Worm (Caenorhabditis elegans) whole organism, L3 larva: ENCODE data around the gene atf-4.

ENCODE experiments used
- R02D3.7 ChIP-seq: fragments of 150-350 bp; optimal IDR thresholded peaks from 2 replicates; lab custom pipeline; 2014; ENCODE audit warnings: missing biosample characterization, missing genetic modification characterization
- ZK546.5 ChIP-seq: sonication (generic microtip); optimal IDR thresholded peaks from 2 replicates; lab custom pipeline; 2017; ENCODE audit warnings: missing biosample characterization, missing genetic modification characterization
- aly-2 ChIP-seq: fragments of 150-350 bp; optimal IDR thresholded peaks from 2 replicates; lab custom pipeline; 2014; ENCODE audit warnings: missing biosample characterization, missing genetic modification characterization
- ama-1 ChIP-seq: fragments of 150-350 bp; optimal IDR thresholded peaks from 2 replicates; lab custom pipeline; 2018
- ceh-28 ChIP-seq: fragments of 150-350 bp; optimal IDR thresholded peaks from 2 replicates; lab custom pipeline; 2014; ENCODE audit warnings: missing biosample characterization, missing genetic modification reagents, missing genetic modification characterization
- ceh-82 ChIP-seq: fragments of 150-350 bp; optimal IDR thresholded peaks from 2 replicates; lab custom pipeline; 2014; ENCODE audit warnings: missing biosample characterization, missing genetic modification characterization
- daf-12 ChIP-seq: fragments of 150-350 bp; optimal IDR thresholded peaks from 2 replicates; lab custom pipeline; 2014; ENCODE audit warnings: missing biosample characterization, missing genetic modification reagents, missing genetic modification characterization
- egl-27 ChIP-seq: sonication (generic microtip); optimal IDR thresholded peaks from 4 replicates; lab custom pipeline; 2017; ENCODE audit warnings: missing biosample characterization, missing genetic modification reagents, missing genetic modification characterization
- egl-5 ChIP-seq: fragments of 150-350 bp; optimal IDR thresholded peaks from 2 replicates; lab custom pipeline; 2017; ENCODE audit warnings: missing biosample characterization, missing genetic modification reagents, missing genetic modification characterization, inconsistent platforms
- elt-1 ChIP-seq: fragments of 150-350 bp; optimal IDR thresholded peaks from 2 replicates; lab custom pipeline; 2014; ENCODE audit warnings: missing biosample characterization, missing genetic modification characterization
- elt-2 ChIP-seq: sonication (generic microtip); optimal IDR thresholded peaks from 2 replicates; lab custom pipeline; 2016; ENCODE audit warnings: missing genetic modification reagents, mild to moderate bottlenecking, missing genetic modification characterization, missing compliant biosample characterization
- elt-3 ChIP-seq, 3 experiments: fragments of 150-350 bp in 1 of 3; sonication (generic microtip) in 2 of 3; optimal IDR thresholded peaks; 2 replicates in 2 of 3; 4 replicates in 1 of 3; lab custom pipeline; 2014 to 2017; ENCODE audit warnings: missing biosample characterization in 3 of 3, missing genetic modification characterization in 3 of 3
- eor-1 ChIP-seq, 2 experiments: fragments of 150-350 bp; optimal IDR thresholded peaks; 2 replicates each; lab custom pipeline; 2014 to 2018; ENCODE audit warnings: missing biosample characterization in 2 of 2, missing genetic modification characterization in 2 of 2
- fkh-2 ChIP-seq: fragments of 150-350 bp; optimal IDR thresholded peaks from 2 replicates; lab custom pipeline; 2014; ENCODE audit warnings: missing biosample characterization, missing genetic modification reagents, missing genetic modification characterization
- hmg-11 ChIP-seq: sonication (generic microtip); optimal IDR thresholded peaks from 2 replicates; lab custom pipeline; 2016; ENCODE audit warnings: missing genetic modification characterization, missing compliant biosample characterization
- jun-1 ChIP-seq: fragments of 150-350 bp; optimal IDR thresholded peaks from 2 replicates; lab custom pipeline; 2014; ENCODE audit warnings: missing biosample characterization, missing genetic modification reagents, missing genetic modification characterization
- lin-15B ChIP-seq: fragments of 150-350 bp; optimal IDR thresholded peaks from 2 replicates; lab custom pipeline; 2014; ENCODE audit warnings: missing biosample characterization, missing genetic modification characterization
- mdl-1 ChIP-seq: fragments of 150-350 bp; optimal IDR thresholded peaks from 2 replicates; lab custom pipeline; 2014; ENCODE audit warnings: missing biosample characterization, missing genetic modification characterization
- mml-1 ChIP-seq: fragments of 150-350 bp; sonication (generic microtip); optimal IDR thresholded peaks from 3 replicates; lab custom pipeline; 2014; ENCODE audit warnings: missing biosample characterization, missing genetic modification characterization
- nfya-1 ChIP-seq: sonication (generic microtip); optimal IDR thresholded peaks from 2 replicates; lab custom pipeline; 2017; ENCODE audit warnings: missing genetic modification characterization, mild to moderate bottlenecking, missing compliant biosample characterization, antibody characterized with exemption, moderate library complexity; ENCODE audit not compliant: insufficient read depth
- nhr-12 ChIP-seq: fragments of 150-350 bp; optimal IDR thresholded peaks from 2 replicates; lab custom pipeline; 2014; ENCODE audit warnings: missing biosample characterization, missing genetic modification characterization
- nhr-23 ChIP-seq: fragments of 150-350 bp; optimal IDR thresholded peaks from 2 replicates; lab custom pipeline; 2014; ENCODE audit warnings: missing biosample characterization, missing genetic modification reagents, missing genetic modification characterization
- nhr-237 ChIP-seq: fragments of 150-350 bp; optimal IDR thresholded peaks from 2 replicates; lab custom pipeline; 2014; ENCODE audit warnings: missing biosample characterization, missing genetic modification characterization
- nhr-25 ChIP-seq: sonication (generic microtip); optimal IDR thresholded peaks from 2 replicates; lab custom pipeline; 2017; ENCODE audit warnings: missing biosample characterization, missing genetic modification characterization
- nhr-43 ChIP-seq: sonication (generic microtip); optimal IDR thresholded peaks from 2 replicates; lab custom pipeline; 2016; ENCODE audit warnings: mild to moderate bottlenecking, missing genetic modification characterization, missing compliant biosample characterization; ENCODE audit not compliant: poor library complexity, severe bottlenecking
- nhr-76 ChIP-seq: fragments of 150-350 bp; sonication (generic microtip); optimal IDR thresholded peaks from 5 replicates; lab custom pipeline; 2014; ENCODE audit warnings: missing biosample characterization, missing genetic modification characterization
- nhr-77 ChIP-seq: fragments of 150-350 bp; optimal IDR thresholded peaks from 2 replicates; lab custom pipeline; 2014; ENCODE audit warnings: missing biosample characterization, missing genetic modification characterization
- pha-4 ChIP-seq: fragments of 150-350 bp; optimal IDR thresholded peaks from 2 replicates; lab custom pipeline; 2014; ENCODE audit warnings: missing biosample characterization, missing genetic modification reagents, missing genetic modification characterization
- pqm-1 ChIP-seq: fragments of 150-350 bp; optimal IDR thresholded peaks from 2 replicates; lab custom pipeline; 2017; ENCODE audit warnings: missing biosample characterization, missing genetic modification characterization, inconsistent platforms
- skn-1 ChIP-seq: fragments of 150-350 bp; optimal IDR thresholded peaks from 2 replicates; lab custom pipeline; 2014; ENCODE audit warnings: missing biosample characterization, missing genetic modification characterization
- tbx-2 ChIP-seq: sonication (generic microtip); optimal IDR thresholded peaks from 2 replicates; lab custom pipeline; 2016; ENCODE audit warnings: mild to moderate bottlenecking, missing genetic modification characterization, missing compliant biosample characterization
- unc-62 ChIP-seq: fragments of 150-350 bp; sonication (generic microtip); optimal IDR thresholded peaks from 4 replicates; lab custom pipeline; 2014; ENCODE audit warnings: missing biosample characterization, missing genetic modification reagents, missing genetic modification characterization
- zag-1 ChIP-seq: fragments of 150-350 bp; optimal IDR thresholded peaks from 2 replicates; lab custom pipeline; 2014; ENCODE audit warnings: missing biosample characterization, missing genetic modification characterization
- ztf-4 ChIP-seq: fragments of 150-350 bp; optimal IDR thresholded peaks from 2 replicates; lab custom pipeline; 2014; ENCODE audit warnings: missing biosample characterization, missing genetic modification characterization

Gene atf-4

ce11 chrX:14793198-14793747, 17.3 kb downstream of the atf-4 start, which contains the start of gene sprr-2:
TSS of gene sprr-2 (plus strand) at chrX:14793445.
- TF ChIP-seq elt-2 (tag; lab: Kevin White, UChicago) = peak; percentile 70
- TF ChIP-seq egl-27 (tag; lab: Kevin White, UChicago) = no peak

ce11 chrX:14792315-14793197, 18.1 kb downstream of the atf-4 start:
- TF ChIP-seq fkh-2 = no peak
- TF ChIP-seq ama-1 (lab: Kevin White, UChicago) = peak; percentile 85
- peak; percentile 1 for TF ChIP-seq nhr-23 (tag; lab: Kevin White, UChicago)
- TF ChIP-seq zag-1 = no peak
- TF ChIP-seq nhr-25 (tag; lab: Kevin White, UChicago) = peak; percentile 1
- TF ChIP-seq nhr-43 = peak; percentile 52

- TF ChIP-seq unc-62 (GFP tag; lab: Kevin White, UChicago) (no peak), nhr-237 (tag; lab: Kevin White, UChicago) (no peak), ZK546.5 (tag; lab: Kevin White, UChicago) (no peak), ama-1 (lab: Kevin White, UChicago) (peak; percentile 64), nfya-1 (tag; lab: Kevin White, UChicago) (peak; percentile 13), elt-3 (tag; optimal IDR thresholded peaks at IDR 0.05; lab: Kevin White, UChicago) (no peak), nhr-77 (tag; lab: Kevin White, UChicago) (no peak), nhr-43 (peak; percentile 52), nhr-23 (tag; lab: Kevin White, UChicago) (no peak), pha-4 (tag; lab: Kevin White, UChicago) (no peak), hmg-11 (tag; lab: Kevin White, UChicago) (no peak), nhr-12 (tag; lab: Kevin White, UChicago) (no peak), lin-15B (tag; lab: Kevin White, UChicago) (no peak)
Observed at ce11 chrX:14791195-14791739, 19.3 kb downstream of the atf-4 start.

ce11 chrX:14790320-14791048, 20.1 kb downstream of the atf-4 start, which contains the start of gene tatn-1:
TSS of gene tatn-1 (plus strand) at chrX:14791008.
- no peak for TF ChIP-seq lin-15B (tag; lab: Kevin White, UChicago)
- peak; percentile 53 for TF ChIP-seq skn-1 (tag; lab: Kevin White, UChicago)
- peak; percentile 82 for TF ChIP-seq tbx-2 (tag; lab: Kevin White, UChicago)
- peak; percentile 98 for TF ChIP-seq nhr-25 (tag; lab: Kevin White, UChicago)
- peak in 1 of 3 experiments; percentile 66 for TF ChIP-seq elt-3 (tag; optimal IDR thresholded peaks at IDR 0.05; lab: Kevin White, UChicago)
- TF ChIP-seq R02D3.7 (tag; lab: Kevin White, UChicago) = no peak
- TF ChIP-seq nhr-23 (tag; lab: Kevin White, UChicago) = peak; percentile 98
- TF ChIP-seq nhr-12 (tag; lab: Kevin White, UChicago) = no peak
- no peak for TF ChIP-seq pha-4 (tag; lab: Kevin White, UChicago)
- TF ChIP-seq nfya-1 (tag; lab: Kevin White, UChicago) = peak; percentile 16
- peak; percentile 93 for TF ChIP-seq mdl-1 (tag; lab: Kevin White, UChicago)
- TF ChIP-seq unc-62 (GFP tag; lab: Kevin White, UChicago) = peak; percentile 43
- peak; percentile 69 for TF ChIP-seq pqm-1
- peak; percentile 98 for TF ChIP-seq elt-2 (tag; lab: Kevin White, UChicago)
- no peak for TF ChIP-seq ceh-82
- TF ChIP-seq fkh-2 = no peak
- TF ChIP-seq nhr-77 (tag; lab: Kevin White, UChicago) = peak; percentile 9
- TF ChIP-seq jun-1 (tag; lab: Kevin White, UChicago) = peak; percentile 83
- peak; percentile 16 for TF ChIP-seq egl-5 (tag; lab: Kevin White, UChicago)
- no peak for TF ChIP-seq daf-12 (tag; lab: Kevin White, UChicago)
- no peak for TF ChIP-seq nhr-76
- TF ChIP-seq mml-1 (tag; lab: Kevin White, UChicago) = no peak
- no peak for TF ChIP-seq ZK546.5 (tag; lab: Kevin White, UChicago)
- TF ChIP-seq aly-2 (tag; lab: Kevin White, UChicago) = no peak
- TF ChIP-seq elt-1 (tag; lab: Kevin White, UChicago) = peak; percentile 97
- TF ChIP-seq ztf-4 (tag; lab: Kevin White, UChicago) = no peak
- TF ChIP-seq eor-1 (tag; optimal IDR thresholded peaks at IDR 0.05; lab: Kevin White, UChicago) = no peak
- TF ChIP-seq nhr-43 = peak; percentile 97
- TF ChIP-seq ceh-28 (tag; lab: Kevin White, UChicago) = peak; percentile 21
